Fruit fly (Drosophila melanogaster) whole organism, embryonic: Measurements from ENCODE around the gene stg.

ENCODE experiments used
- CG10267 ChIP-seq: fragments of 200-800 bp; sonication (Bioruptor generic); optimal IDR thresholded peaks from 2 replicates; lab custom pipeline; 2018; ENCODE audit warnings: missing biosample characterization, mild to moderate bottlenecking, missing genetic modification characterization, moderate library complexity
- CG10274 ChIP-seq: fragments of 200-800 bp; sonication (Bioruptor generic); optimal IDR thresholded peaks from 3 replicates; lab custom pipeline; 2017; ENCODE audit warnings: missing biosample characterization, mild to moderate bottlenecking, missing genetic modification characterization
- CG11085 ChIP-seq: fragments of 200-800 bp; sonication (Bioruptor generic); IDR thresholded peaks from 2 replicates; pipeline ENCODE4 v1.3.6; 2022; ENCODE audit warnings: missing biosample characterization, missing genetic modification characterization
- CG11504 ChIP-seq: fragments of 200-800 bp; sonication (Bioruptor generic); optimal IDR thresholded peaks from 3 replicates; lab custom pipeline; 2019; ENCODE audit warnings: missing biosample characterization, mild to moderate bottlenecking, missing genetic modification characterization, moderate library complexity
- CG12219 ChIP-seq: fragments of 200-800 bp; sonication (Bioruptor generic); optimal IDR thresholded peaks from 3 replicates; lab custom pipeline; 2018; ENCODE audit warnings: missing biosample characterization, mild to moderate bottlenecking, missing genetic modification characterization
- CG12236 ChIP-seq: fragments of 200-800 bp; sonication (Bioruptor generic); optimal IDR thresholded peaks from 2 replicates; lab custom pipeline; 2016; ENCODE audit warnings: missing biosample characterization, missing genetic modification characterization
- CG13296 ChIP-seq: fragments of 200-800 bp; sonication (Bioruptor generic); optimal IDR thresholded peaks from 3 replicates; lab custom pipeline; 2018; ENCODE audit warnings: missing biosample characterization, mild to moderate bottlenecking, missing genetic modification characterization
- CG13775 ChIP-seq: fragments of 200-800 bp; sonication (Bioruptor generic); optimal IDR thresholded peaks from 3 replicates; lab custom pipeline; 2017; ENCODE audit warnings: missing biosample characterization, mild to moderate bottlenecking, missing genetic modification characterization
- CG15073 ChIP-seq: fragments of 200-800 bp; sonication (Bioruptor generic); optimal IDR thresholded peaks from 2 replicates; lab custom pipeline; 2016; ENCODE audit warnings: missing biosample characterization, missing genetic modification characterization
- CG15514 ChIP-seq: fragments of 200-800 bp; sonication (Bioruptor generic); optimal IDR thresholded peaks from 3 replicates; lab custom pipeline; 2017; ENCODE audit warnings: missing biosample characterization, missing genetic modification characterization, mild to moderate bottlenecking, moderate library complexity, missing genetic modification reagents
- CG1647 ChIP-seq: fragments of 200-800 bp; sonication (Bioruptor generic); optimal IDR thresholded peaks from 3 replicates; lab custom pipeline; 2016; ENCODE audit warnings: missing biosample characterization, missing genetic modification characterization
- CG17361 ChIP-seq: fragments of 200-800 bp; sonication (Bioruptor generic); IDR thresholded peaks from 3 replicates; pipeline ENCODE4 v1.3.6; 2022; ENCODE audit warnings: missing biosample characterization, missing genetic modification characterization
- CG17802 ChIP-seq: fragments of 200-800 bp; sonication (Bioruptor generic); optimal IDR thresholded peaks from 2 replicates; lab custom pipeline; 2018; ENCODE audit warnings: missing biosample characterization, mild to moderate bottlenecking, missing genetic modification characterization, moderate library complexity
- CG2199 ChIP-seq: fragments of 200-800 bp; sonication (Bioruptor generic); IDR thresholded peaks from 3 replicates; pipeline ENCODE4 v1.3.6; 2022; ENCODE audit warnings: missing biosample characterization, missing genetic modification characterization
- CG30403 ChIP-seq: fragments of 200-800 bp; sonication (Bioruptor generic); optimal IDR thresholded peaks from 3 replicates; lab custom pipeline; 2016; ENCODE audit warnings: missing biosample characterization, missing genetic modification characterization
- CG30431 ChIP-seq: fragments of 200-800 bp; sonication (Bioruptor generic); optimal IDR thresholded peaks from 2 replicates; lab custom pipeline; 2017; ENCODE audit warnings: missing biosample characterization, missing genetic modification characterization
- CG31388 ChIP-seq: fragments of 200-800 bp; sonication (Bioruptor generic); optimal IDR thresholded peaks from 2 replicates; lab custom pipeline; 2016; ENCODE audit warnings: missing biosample characterization, missing genetic modification characterization
- CG3726 ChIP-seq: fragments of 200-800 bp; sonication (Bioruptor generic); IDR thresholded peaks from 3 replicates; pipeline ENCODE4, ENCODE4 v1.3.6; 2022; ENCODE audit warnings: missing biosample characterization, missing genetic modification characterization
- CG6765 ChIP-seq: fragments of 200-800 bp; sonication (Bioruptor generic); optimal IDR thresholded peaks from 3 replicates; lab custom pipeline; 2017; ENCODE audit warnings: missing biosample characterization, mild to moderate bottlenecking, missing genetic modification characterization
- CG7271 ChIP-seq: fragments of 200-800 bp; sonication (Bioruptor generic); optimal IDR thresholded peaks from 2 replicates; lab custom pipeline; 2018; ENCODE audit warnings: missing biosample characterization, mild to moderate bottlenecking, missing genetic modification characterization, moderate library complexity
- CG7745 ChIP-seq: fragments of 200-800 bp; sonication (Bioruptor generic); optimal IDR thresholded peaks from 2 replicates; lab custom pipeline; 2018; ENCODE audit warnings: missing biosample characterization, mild to moderate bottlenecking, missing genetic modification characterization, moderate library complexity
- CG7839 ChIP-seq: fragments of 200-800 bp; sonication (Bioruptor generic); optimal IDR thresholded peaks from 3 replicates; lab custom pipeline; 2018; ENCODE audit warnings: missing biosample characterization, mild to moderate bottlenecking, missing genetic modification characterization, moderate library complexity
- CG8281 ChIP-seq: fragments of 200-800 bp; sonication (Bioruptor generic); optimal IDR thresholded peaks from 2 replicates; lab custom pipeline; 2018; ENCODE audit warnings: missing biosample characterization, mild to moderate bottlenecking, missing genetic modification characterization, moderate library complexity
- D19B ChIP-seq: fragments of 200-800 bp; sonication (Bioruptor generic); optimal IDR thresholded peaks from 2 replicates; lab custom pipeline; 2017; ENCODE audit warnings: missing biosample characterization, mild to moderate bottlenecking, missing genetic modification characterization
- HLH54F ChIP-seq: fragments of 200-800 bp; sonication (Bioruptor generic); optimal IDR thresholded peaks from 3 replicates; lab custom pipeline; 2016; ENCODE audit warnings: missing biosample characterization, missing genetic modification characterization
- Hmr ChIP-seq: fragments of 200-800 bp; sonication (Bioruptor generic); optimal IDR thresholded peaks from 3 replicates; lab custom pipeline; 2017; ENCODE audit warnings: mild to moderate bottlenecking, missing biosample characterization, missing genetic modification reagents, missing genetic modification characterization
- Hr78 ChIP-seq, 2 experiments: fragments of 200-800 bp in 1 of 2; fragments of >200 bp in 1 of 2; sonication (Bioruptor generic) in 1 of 2; optimal IDR thresholded peaks; 2 replicates each; lab custom pipeline; 2017 to 2019; ENCODE audit warnings: missing biosample characterization in 2 of 2, missing genetic modification characterization in 2 of 2, mild to moderate bottlenecking in 1 of 2, moderate library complexity in 1 of 2
- Kr ChIP-seq: fragments of 200-800 bp; sonication (Bioruptor generic); optimal IDR thresholded peaks from 2 replicates; lab custom pipeline; 2017; ENCODE audit warnings: missing biosample characterization, mild to moderate bottlenecking, missing genetic modification characterization
- Med ChIP-seq: fragments of 200-800 bp; sonication (Bioruptor generic); peaks from one replicate; lab custom pipeline; 2016; ENCODE audit warnings: missing biosample characterization, missing genetic modification characterization, mild to moderate bottlenecking, inconsistent platforms, moderate library complexity
- Meics ChIP-seq: fragments of 200-800 bp; sonication (Bioruptor generic); optimal IDR thresholded peaks from 2 replicates; lab custom pipeline; 2017; ENCODE audit warnings: missing biosample characterization, mild to moderate bottlenecking, missing genetic modification characterization
- NC2α ChIP-seq: fragments of 200-800 bp; sonication (Bioruptor generic); optimal IDR thresholded peaks from 2 replicates; lab custom pipeline; 2016; ENCODE audit warnings: missing biosample characterization, missing genetic modification characterization
- NFAT ChIP-seq: fragments of 200-800 bp; sonication (Bioruptor generic); IDR thresholded peaks from 2 replicates; pipeline ENCODE4 v1.3.6; 2022; ENCODE audit warnings: missing biosample characterization, missing genetic modification characterization
- Scr ChIP-seq: fragments of 200-800 bp; sonication (Bioruptor generic); IDR thresholded peaks from 2 replicates; pipeline ENCODE4 v1.3.6; 2022; ENCODE audit warnings: missing biosample characterization, missing genetic modification characterization; ENCODE audit not compliant: partially characterized antibody
- Xbp1 ChIP-seq: fragments of 200-800 bp; sonication (Bioruptor generic); optimal IDR thresholded peaks from 3 replicates; lab custom pipeline; 2016; ENCODE audit warnings: missing biosample characterization, mild to moderate bottlenecking, missing genetic modification characterization
- al ChIP-seq: fragments of 200-800 bp; sonication (Bioruptor generic); IDR thresholded peaks from 2 replicates; pipeline ENCODE4 v1.3.6; 2022; ENCODE audit warnings: missing biosample characterization, missing genetic modification characterization
- ato ChIP-seq: fragments of 200-800 bp; sonication (Bioruptor generic); IDR thresholded peaks from 2 replicates; pipeline ENCODE4 v1.3.6; 2022; ENCODE audit warnings: missing biosample characterization, missing genetic modification characterization; ENCODE audit not compliant: partially characterized antibody
- az2 ChIP-seq: fragments of 200-800 bp; sonication (Bioruptor generic); optimal IDR thresholded peaks from 3 replicates; lab custom pipeline; 2016; ENCODE audit warnings: missing biosample characterization, missing genetic modification characterization
- dpn ChIP-seq, 2 experiments: fragments of 200-800 bp; sonication (Bioruptor generic); optimal IDR thresholded peaks; 3 replicates each; lab custom pipeline; 2016; ENCODE audit warnings: missing biosample characterization in 2 of 2, missing genetic modification characterization in 2 of 2
- en ChIP-seq: fragments of 200-800 bp; sonication (Bioruptor generic); optimal IDR thresholded peaks from 2 replicates; lab custom pipeline; 2016; ENCODE audit warnings: missing biosample characterization, missing genetic modification characterization
- ken ChIP-seq: fragments of 200-800 bp; sonication (Bioruptor generic); IDR thresholded peaks from 3 replicates; pipeline ENCODE4 v1.3.6; 2022; ENCODE audit warnings: missing biosample characterization, missing genetic modification characterization
- mld ChIP-seq: fragments of 200-800 bp; sonication (Bioruptor generic); IDR thresholded peaks from 3 replicates; pipeline ENCODE4 v1.3.6; 2022; ENCODE audit warnings: missing biosample characterization, missing genetic modification characterization; ENCODE audit not compliant: partially characterized antibody
- org-1 ChIP-seq: fragments of 200-800 bp; sonication (Bioruptor generic); optimal IDR thresholded peaks from 2 replicates; lab custom pipeline; 2017; ENCODE audit warnings: missing biosample characterization, missing genetic modification characterization
- pan ChIP-seq, 4 experiments: fragments of >200 bp in 3 of 4; fragments of 200-800 bp in 1 of 4; sonication (Bioruptor generic) in 1 of 4; optimal IDR thresholded peaks in 3 of 4; IDR thresholded peaks in 1 of 4; 2 replicates each; pipeline versions ENCODE4 v1.3.6 to Lab custom; 2017 to 2022; ENCODE audit warnings: missing biosample characterization in 2 of 4, missing genetic modification characterization in 2 of 4, mixed read lengths in 1 of 4
- pfk ChIP-seq: fragments of 200-800 bp; sonication (Bioruptor generic); optimal IDR thresholded peaks from 2 replicates; lab custom pipeline; 2018; ENCODE audit warnings: missing biosample characterization, mild to moderate bottlenecking, missing genetic modification characterization, moderate library complexity
- sug ChIP-seq: fragments of 200-800 bp; optimal IDR thresholded peaks from 2 replicates; lab custom pipeline; 2019; ENCODE audit warnings: missing biosample characterization, mild to moderate bottlenecking, missing genetic modification characterization, moderate library complexity
- toy ChIP-seq: fragments of 200-800 bp; sonication (Bioruptor generic); IDR thresholded peaks from 2 replicates; pipeline ENCODE4 v1.3.6; 2022; ENCODE audit warnings: missing biosample characterization, missing genetic modification characterization
- trem ChIP-seq: fragments of 200-800 bp; optimal IDR thresholded peaks from 3 replicates; lab custom pipeline; 2019; ENCODE audit warnings: missing biosample characterization, mild to moderate bottlenecking, missing genetic modification characterization, moderate library complexity
- twi ChIP-seq: fragments of 200-800 bp; optimal IDR thresholded peaks from 2 replicates; lab custom pipeline; 2019; ENCODE audit warnings: missing biosample characterization, mild to moderate bottlenecking, missing genetic modification characterization, moderate library complexity
- unpg ChIP-seq: fragments of 200-800 bp; sonication (Bioruptor generic); optimal IDR thresholded peaks from 3 replicates; lab custom pipeline; 2018; ENCODE audit warnings: missing biosample characterization, mild to moderate bottlenecking, missing genetic modification characterization, moderate library complexity
- wek ChIP-seq: fragments of 200-800 bp; sonication (Bioruptor generic); optimal IDR thresholded peaks from 3 replicates; lab custom pipeline; 2018; ENCODE audit warnings: missing biosample characterization, mild to moderate bottlenecking, missing genetic modification characterization, moderate library complexity

Gene stg

DNA sequence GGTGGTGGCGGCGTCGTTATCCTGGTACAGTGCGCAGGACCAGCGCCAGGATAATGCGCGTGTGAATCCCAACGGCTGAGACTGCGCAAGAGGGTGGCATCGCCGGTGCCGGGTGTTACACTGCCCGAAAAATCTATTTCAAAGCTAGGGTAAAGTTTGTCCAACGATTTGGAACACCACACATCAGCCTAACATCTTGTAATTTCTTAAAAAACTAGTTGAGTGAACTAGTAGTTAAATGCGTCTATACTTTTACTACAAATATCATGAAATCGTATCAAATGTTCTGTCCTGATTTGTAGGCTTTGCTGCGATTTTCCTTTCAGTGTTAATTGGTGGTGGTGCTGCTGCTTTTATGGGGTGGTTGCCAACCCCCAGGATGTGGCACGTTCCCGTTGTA is 9.5 kb upstream of the stg start (continued):
- TF ChIP-seq CG2199 = no peak
- TF ChIP-seq CG8281 (tag; lab: Kevin White, UChicago) = no peak
- TF ChIP-seq CG30403 (GFP tag; lab: Kevin White, UChicago) = no peak
- TF ChIP-seq CG1647 (GFP tag; lab: Kevin White, UChicago) = no peak
- no peak for TF ChIP-seq Med (GFP tag; lab: Kevin White, UChicago)
- no peak for TF ChIP-seq HLH54F
- no peak for TF ChIP-seq CG31388
- TF ChIP-seq CG12236 = no peak
- peak in 1 of 2 experiments; percentile 12 for TF ChIP-seq dpn (GFP tag; optimal IDR thresholded peaks at IDR 0.05; lab: Kevin White, UChicago)
- TF ChIP-seq CG17361 (GFP tag; lab: Robert Waterston, UW) = peak; percentile 58; the same call in 2 of the 3 replicates
- TF ChIP-seq az2 (GFP tag; lab: Kevin White, UChicago) = peak; percentile 31
- TF ChIP-seq NFAT = no peak
- TF ChIP-seq ken (GFP tag; lab: Robert Waterston, UW) = no peak
- TF ChIP-seq ato (GFP tag; lab: Robert Waterston, UW) = no peak
- no peak for TF ChIP-seq CG3726 (GFP tag; lab: Robert Waterston, UW)
- TF ChIP-seq CG10274 (GFP tag; lab: Kevin White, UChicago) = no peak
- no peak for TF ChIP-seq mld
- no peak for TF ChIP-seq org-1 (GFP tag; lab: Kevin White, UChicago)
- no peak for TF ChIP-seq CG15514 (GFP tag; lab: Kevin White, UChicago)
- TF ChIP-seq CG30431 (GFP tag; lab: Kevin White, UChicago) = peak; percentile 35
- TF ChIP-seq CG11085 (GFP tag; lab: Robert Waterston, UW) = no peak
- TF ChIP-seq CG10267 (tag; lab: Kevin White, UChicago) = peak; percentile 47
- TF ChIP-seq CG12219 = peak; percentile 5
- no peak for TF ChIP-seq CG7271 (tag; lab: Kevin White, UChicago)
- peak; percentile 3 for TF ChIP-seq CG17802
- TF ChIP-seq twi (tag; lab: Kevin White, UChicago) = no peak
- TF ChIP-seq al (GFP tag; lab: Robert Waterston, UW) = no peak
- TF ChIP-seq toy (GFP tag; lab: Robert Waterston, UW) = no peak
- peak; percentile 31 for TF ChIP-seq NC2α (GFP tag; lab: Kevin White, UChicago)
- TF ChIP-seq CG15073 = no peak
- TF ChIP-seq Xbp1 = peak; percentile 3
- TF ChIP-seq CG13775 (GFP tag; lab: Kevin White, UChicago) = peak; percentile 24
- no peak for TF ChIP-seq wek (GFP tag; lab: Kevin White, UChicago)
- TF ChIP-seq Meics (GFP tag; lab: Kevin White, UChicago) = no peak
- peak; percentile 36 for TF ChIP-seq trem (tag; lab: Kevin White, UChicago)
- peak; percentile 42 for TF ChIP-seq unpg (GFP tag; lab: Kevin White, UChicago)
- TF ChIP-seq CG7839 (tag; lab: Kevin White, UChicago) = peak; percentile 51
- no peak for TF ChIP-seq pan (optimal IDR thresholded peaks at IDR 0.05; lab: Kevin White, UChicago)
- TF ChIP-seq pan (GFP tag; optimal IDR thresholded peaks at IDR 0.05 in 1 of 2, IDR thresholded peaks at IDR 0.05 in 1 of 2) = no peak
- TF ChIP-seq CG7745 (tag; lab: Kevin White, UChicago) = no peak
- TF ChIP-seq pfk (GFP tag; lab: Kevin White, UChicago) = no peak
- TF ChIP-seq Scr = no peak
- TF ChIP-seq Kr (GFP tag; lab: Kevin White, UChicago) = no peak
- TF ChIP-seq CG6765 = no peak
- no peak for TF ChIP-seq Hr78 (GFP tag; optimal IDR thresholded peaks at IDR 0.05; lab: Kevin White, UChicago)
- no peak for TF ChIP-seq Hmr (GFP tag; lab: Kevin White, UChicago)
- no peak for TF ChIP-seq en
- no peak for TF ChIP-seq sug (tag; lab: Kevin White, UChicago)
- TF ChIP-seq CG11504 (tag; lab: Kevin White, UChicago) = peak; percentile 44
- no peak for TF ChIP-seq D19B
- no peak for TF ChIP-seq CG13296
